Fruit fly (Drosophila melanogaster): ENCODE data around the gene AnxB11.

The AnxB11 gene

dm6 chrX:16383667-16384515 is 38.2 kb downstream of the AnxB11 start (continued):
- peak; percentile 76 for TF ChIP-seq exex (tag; optimal IDR thresholded peaks at IDR 0.05)
- no peak for TF ChIP-seq Oli (tag; optimal IDR thresholded peaks at IDR 0.05)
- TF ChIP-seq psq (GFP tag; optimal IDR thresholded peaks at IDR 0.05), result peak; percentile 29
- TF ChIP-seq CG13624 (GFP tag; optimal IDR thresholded peaks at IDR 0.05), result peak; percentile 62
- peak in 1 of 2 experiments; percentile 83 for TF ChIP-seq Eip74EF (GFP tag; optimal IDR thresholded peaks at IDR 0.05)
- TF ChIP-seq CG17802 (tag; optimal IDR thresholded peaks at IDR 0.05), result no peak
- peak; percentile 92 for TF ChIP-seq Atf6 (GFP tag; IDR thresholded peaks at IDR 0.05)
- peak; percentile 90 for TF ChIP-seq Med (GFP tag)
- no peak for TF ChIP-seq HLHmδ (GFP tag; optimal IDR thresholded peaks at IDR 0.05)
- peak; percentile 53 for TF ChIP-seq Side (GFP tag; optimal IDR thresholded peaks at IDR 0.05)
- peak; percentile 54 for TF ChIP-seq twi (tag; optimal IDR thresholded peaks at IDR 0.05)
- TF ChIP-seq CG34376 (GFP tag; optimal IDR thresholded peaks at IDR 0.05), result peak; percentile 91
- TF ChIP-seq CG10147 (GFP tag; optimal IDR thresholded peaks at IDR 0.05), result peak; percentile 85
- no peak for TF ChIP-seq Lim3 (GFP tag; IDR thresholded peaks at IDR 0.05)
- no peak for TF ChIP-seq jumu (GFP tag; optimal IDR thresholded peaks at IDR 0.05)
- no peak for TF ChIP-seq CG6689 (GFP tag; IDR thresholded peaks at IDR 0.05)
- TF ChIP-seq pan (optimal IDR thresholded peaks at IDR 0.05), result no peak
- TF ChIP-seq pan (GFP tag; optimal IDR thresholded peaks at IDR 0.05 in 1 of 2, IDR thresholded peaks at IDR 0.05 in 1 of 2), result peak in 1 of 2 experiments; percentile 32
- no peak for TF ChIP-seq mld (GFP tag; IDR thresholded peaks at IDR 0.05; ENCODE audit: partially characterized antibody)
- no peak for TF ChIP-seq zfh2 (GFP tag; optimal IDR thresholded peaks at IDR 0.05)
- no peak for TF ChIP-seq chn (GFP tag; optimal IDR thresholded peaks at IDR 0.05)
- no peak for TF ChIP-seq CG11560 (tag; IDR thresholded peaks at IDR 0.05)
- no peak for TF ChIP-seq tio (GFP tag; optimal IDR thresholded peaks at IDR 0.05)
- TF ChIP-seq CG8089 (GFP tag; optimal IDR thresholded peaks at IDR 0.05), result peak; percentile 52
- no peak for TF ChIP-seq corto (GFP tag; optimal IDR thresholded peaks at IDR 0.05)
- no peak for TF ChIP-seq Usf (GFP tag; optimal IDR thresholded peaks at IDR 0.05)
- TF ChIP-seq CG15269 (tag; optimal IDR thresholded peaks at IDR 0.05), result peak; percentile 84
- TF ChIP-seq Doc2 (GFP tag; IDR thresholded peaks at IDR 0.05), result no peak
- no peak for TF ChIP-seq CG8388 (GFP tag; optimal IDR thresholded peaks at IDR 0.05)
- no peak for TF ChIP-seq CG7357 (GFP tag; IDR thresholded peaks at IDR 0.05)
- no peak for TF ChIP-seq inv (GFP tag; IDR thresholded peaks at IDR 0.05; ENCODE audit: partially characterized antibody)
- TF ChIP-seq CG17612 (GFP tag; IDR thresholded peaks at IDR 0.05), result no peak
- TF ChIP-seq peb (GFP tag; IDR thresholded peaks at IDR 0.05), result no peak
- no peak for TF ChIP-seq ewg (GFP tag; optimal IDR thresholded peaks at IDR 0.05)
- no peak for TF ChIP-seq tap (tag; optimal IDR thresholded peaks at IDR 0.05)
- TF ChIP-seq CG13287 (GFP tag; IDR thresholded peaks at IDR 0.05; ENCODE audit: partially characterized antibody), result no peak
- TF ChIP-seq hkb (optimal IDR thresholded peaks at IDR 0.05), result no peak
- TF ChIP-seq hkb (GFP tag; IDR thresholded peaks at IDR 0.05), result peak; percentile 76
- TF ChIP-seq unc-4 (GFP tag; IDR thresholded peaks at IDR 0.05; ENCODE audit: partially characterized antibody), result no peak
- TF ChIP-seq CG9215 (GFP tag; IDR thresholded peaks at IDR 0.05), result no peak
- peak; percentile 84 for TF ChIP-seq CG31365 (tag; optimal IDR thresholded peaks at IDR 0.05)
- TF ChIP-seq Fer1 (GFP tag; optimal IDR thresholded peaks at IDR 0.05), result peak; percentile 92
- peak; percentile 57 for TF ChIP-seq Mes4 (GFP tag; optimal IDR thresholded peaks at IDR 0.05)
- peak in 1 of 2 experiments; percentile 13 for TF ChIP-seq Hr78 (GFP tag; optimal IDR thresholded peaks at IDR 0.05)
- peak; percentile 8; the same call in 1 of the 3 replicates for TF ChIP-seq ase (GFP tag; IDR thresholded peaks at IDR 0.05)
- TF ChIP-seq CG42726 (GFP tag; IDR thresholded peaks at IDR 0.05; ENCODE audit: partially characterized antibody), result no peak
- peak; percentile 75 for TF ChIP-seq cwo (GFP tag; optimal IDR thresholded peaks at IDR 0.05)
- peak; percentile 64 for TF ChIP-seq org-1 (GFP tag; optimal IDR thresholded peaks at IDR 0.05)
- no peak for TF ChIP-seq nom (GFP tag; optimal IDR thresholded peaks at IDR 0.05)

Data from whole organism, embryonic.